Worm (Caenorhabditis elegans): Measurements from ENCODE around the gene ech-5.

- TF ChIP-seq ama-1 (optimal IDR thresholded peaks at IDR 0.05) (no peak), gmeb-2 (tag; optimal IDR thresholded peaks at IDR 0.05) (no peak), ref-2 (tag; optimal IDR thresholded peaks at IDR 0.05) (no peak)
These were observed 23.2 kb upstream of the ech-5 start for ce11 chrIV:773580-773979.

All from whole organism, late embryonic.